Fruit fly (Drosophila melanogaster) whole organism, adult: ENCODE results near the gene Ttc30.

Experiments used
- CG11617 ChIP-seq: fragments of 200-800 bp; sonication (Bioruptor generic); optimal IDR thresholded peaks from 2 replicates; lab custom pipeline; 2017; ENCODE audit warnings: mild to moderate bottlenecking, missing biosample characterization, missing genetic modification reagents, missing genetic modification characterization
- CG12768 ChIP-seq: fragments of 200-800 bp; sonication (Bioruptor generic); optimal IDR thresholded peaks from 2 replicates; lab custom pipeline; 2017; ENCODE audit warnings: missing biosample characterization, missing genetic modification characterization, mild to moderate bottlenecking, moderate library complexity, missing genetic modification reagents
- CG1620 ChIP-seq: fragments of 200-800 bp; sonication (Bioruptor generic); optimal IDR thresholded peaks from 2 replicates; lab custom pipeline; 2016; ENCODE audit warnings: missing biosample characterization, missing genetic modification characterization
- CG33017 ChIP-seq: fragments of 200-800 bp; sonication (Bioruptor generic); optimal IDR thresholded peaks from 2 replicates; lab custom pipeline; 2018; ENCODE audit warnings: missing biosample characterization, mild to moderate bottlenecking, missing genetic modification characterization, moderate library complexity
- CG5204 ChIP-seq: fragments of 200-800 bp; sonication (Bioruptor generic); optimal IDR thresholded peaks from 2 replicates; lab custom pipeline; 2016; ENCODE audit warnings: missing biosample characterization, missing genetic modification characterization
- CG7045 ChIP-seq: fragments of 200-800 bp; sonication (Bioruptor generic); optimal IDR thresholded peaks from 2 replicates; lab custom pipeline; 2017; ENCODE audit warnings: missing biosample characterization, mild to moderate bottlenecking, missing genetic modification characterization
- CG7101 ChIP-seq: fragments of 200-800 bp; sonication (Bioruptor generic); optimal IDR thresholded peaks from 2 replicates; lab custom pipeline; 2018; ENCODE audit warnings: missing biosample characterization, mild to moderate bottlenecking, missing genetic modification characterization, moderate library complexity
- Clk ChIP-seq: fragments of 200-800 bp; sonication (Bioruptor generic); optimal IDR thresholded peaks from 2 replicates; lab custom pipeline; 2017; ENCODE audit warnings: missing biosample characterization, missing genetic modification characterization
- Crg-1 ChIP-seq: fragments of 200-800 bp; sonication (Bioruptor generic); optimal IDR thresholded peaks from 2 replicates; lab custom pipeline; 2016; ENCODE audit warnings: missing biosample characterization, missing genetic modification characterization
- Hr96 ChIP-seq: fragments of 200-800 bp; sonication (Bioruptor generic); optimal IDR thresholded peaks from 2 replicates; lab custom pipeline; 2016; ENCODE audit warnings: missing biosample characterization, missing genetic modification characterization
- Mnt ChIP-seq: fragments of 200-800 bp; sonication (Bioruptor generic); optimal IDR thresholded peaks from 2 replicates; lab custom pipeline; 2016; ENCODE audit warnings: missing biosample characterization, mild to moderate bottlenecking, missing genetic modification characterization
- bab1 ChIP-seq: fragments of 200-800 bp; sonication (Bioruptor generic); optimal IDR thresholded peaks from 3 replicates; lab custom pipeline; 2019; ENCODE audit warnings: missing biosample characterization, mild to moderate bottlenecking, missing genetic modification characterization, moderate library complexity
- cic ChIP-seq: fragments of 200-800 bp; sonication (Bioruptor generic); optimal IDR thresholded peaks from 2 replicates; lab custom pipeline; 2017; ENCODE audit warnings: missing biosample characterization, mild to moderate bottlenecking, missing genetic modification characterization, moderate library complexity
- cnc ChIP-seq, 2 experiments: fragments of >200 bp; optimal IDR thresholded peaks; 2 replicates each; lab custom pipeline; 2017
- kay ChIP-seq: fragments of 200-800 bp; sonication (Bioruptor generic); peaks from one replicate; lab custom pipeline; 2016; ENCODE audit warnings: missing biosample characterization, missing genetic modification characterization, borderline replicate concordance
- ovo ChIP-seq: fragments of 200-800 bp; sonication (Bioruptor generic); optimal IDR thresholded peaks from 2 replicates; lab custom pipeline; 2016; ENCODE audit warnings: missing biosample characterization, missing genetic modification characterization
- pad ChIP-seq: fragments of 200-800 bp; sonication (Bioruptor generic); optimal IDR thresholded peaks from 3 replicates; lab custom pipeline; 2017; ENCODE audit warnings: missing biosample characterization, missing genetic modification characterization, mild to moderate bottlenecking, moderate library complexity, missing genetic modification reagents
- tj ChIP-seq: fragments of 200-800 bp; sonication (Bioruptor generic); optimal IDR thresholded peaks from 3 replicates; lab custom pipeline; 2017; ENCODE audit warnings: missing biosample characterization, mild to moderate bottlenecking, missing genetic modification characterization, moderate library complexity
- toe ChIP-seq: fragments of 200-800 bp; sonication (Bioruptor generic); optimal IDR thresholded peaks from 2 replicates; lab custom pipeline; 2016; ENCODE audit warnings: missing biosample characterization, missing genetic modification characterization

Gene Ttc30

DNA sequence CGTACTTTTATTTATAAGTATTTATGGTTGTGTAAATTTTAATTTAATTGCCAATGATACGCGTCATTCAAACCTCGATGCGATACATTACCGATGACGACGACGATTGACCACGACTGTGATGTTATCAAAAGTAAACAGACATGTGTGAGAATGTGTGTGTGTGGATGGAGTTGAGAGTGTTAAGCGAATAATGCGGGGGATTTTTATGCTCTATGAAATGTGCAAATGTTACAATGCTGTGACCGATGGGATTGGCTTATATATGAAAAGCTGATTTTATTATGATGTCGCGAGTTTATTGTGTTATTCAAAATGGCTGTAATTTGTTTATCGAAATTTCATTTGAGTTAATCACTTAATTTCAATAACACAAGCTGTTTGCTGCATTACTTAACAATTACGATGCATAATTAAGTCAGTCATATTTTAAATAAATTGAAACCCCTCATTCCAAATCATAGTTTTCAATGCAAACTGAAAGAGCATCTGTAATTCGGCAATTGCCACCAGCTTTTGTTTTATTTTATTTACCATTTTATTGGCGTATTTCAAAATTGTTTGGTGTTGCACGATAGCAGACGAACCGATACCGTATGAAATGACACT, 33.8 kb upstream of the Ttc30 start:
- TF ChIP-seq CG5204 (GFP tag; lab: Kevin White, UChicago) (no peak), kay (GFP tag; lab: Kevin White, UChicago) (peak; percentile 41)

DNA sequence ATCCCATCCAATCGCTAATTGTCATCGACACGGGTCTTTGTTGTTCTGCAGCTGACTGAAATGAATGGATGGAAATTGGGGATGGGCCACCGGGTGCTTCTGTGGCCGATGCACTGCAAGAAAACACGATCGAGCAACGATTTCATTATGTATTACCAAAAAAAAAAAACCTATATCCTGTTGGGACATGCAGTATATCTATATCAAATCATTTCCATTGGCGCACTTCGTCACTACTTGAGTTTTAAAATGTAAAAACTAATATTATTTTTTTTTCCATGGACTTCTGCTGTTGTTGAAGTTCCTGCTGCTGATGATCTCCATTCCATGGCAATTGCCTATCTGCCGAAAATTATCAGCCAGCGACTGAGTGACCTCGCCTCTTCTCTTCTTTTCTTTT, 32.8 kb upstream of the Ttc30 start:
- TF ChIP-seq Crg-1 (GFP tag; lab: Kevin White, UChicago), result no peak
- no peak for TF ChIP-seq kay (GFP tag; lab: Kevin White, UChicago)
- TF ChIP-seq CG5204 (GFP tag; lab: Kevin White, UChicago), result no peak

DNA sequence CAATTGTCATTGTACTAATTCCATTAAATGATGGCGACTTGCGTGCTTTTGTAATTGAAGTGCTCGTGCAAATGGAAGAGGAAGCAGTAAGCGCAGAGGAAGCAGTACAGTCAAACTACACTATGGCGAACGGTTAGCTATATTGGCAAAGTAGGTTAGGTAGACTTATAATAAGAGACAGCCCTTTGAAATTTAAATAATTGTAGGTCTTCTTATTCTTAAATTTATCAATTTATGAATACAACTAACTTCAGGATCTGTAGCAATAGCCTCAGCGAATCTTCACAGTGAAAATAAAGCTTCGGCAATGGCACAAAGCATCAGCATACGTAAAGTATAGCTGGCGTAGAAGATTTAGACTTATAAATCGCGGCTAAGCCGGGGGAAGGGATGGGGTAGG, 32.2 kb upstream of the Ttc30 start:
- TF ChIP-seq bab1 (GFP tag; lab: Kevin White, UChicago) (no peak), CG7101 (tag; lab: Kevin White, UChicago) (no peak), Crg-1 (GFP tag; lab: Kevin White, UChicago) (no peak), Hr96 (GFP tag; lab: Kevin White, UChicago) (no peak), kay (GFP tag; lab: Kevin White, UChicago) (no peak), ovo (no peak), cic (GFP tag; lab: Kevin White, UChicago) (no peak), tj (GFP tag; lab: Kevin White, UChicago) (no peak), CG1620 (GFP tag; lab: Kevin White, UChicago) (no peak), CG12768 (GFP tag; lab: Kevin White, UChicago) (no peak), Mnt (GFP tag; lab: Kevin White, UChicago) (no peak), toe (GFP tag; lab: Kevin White, UChicago) (no peak), cnc (optimal IDR thresholded peaks at IDR 0.05; lab: Kevin White, UChicago) (no peak)

DNA sequence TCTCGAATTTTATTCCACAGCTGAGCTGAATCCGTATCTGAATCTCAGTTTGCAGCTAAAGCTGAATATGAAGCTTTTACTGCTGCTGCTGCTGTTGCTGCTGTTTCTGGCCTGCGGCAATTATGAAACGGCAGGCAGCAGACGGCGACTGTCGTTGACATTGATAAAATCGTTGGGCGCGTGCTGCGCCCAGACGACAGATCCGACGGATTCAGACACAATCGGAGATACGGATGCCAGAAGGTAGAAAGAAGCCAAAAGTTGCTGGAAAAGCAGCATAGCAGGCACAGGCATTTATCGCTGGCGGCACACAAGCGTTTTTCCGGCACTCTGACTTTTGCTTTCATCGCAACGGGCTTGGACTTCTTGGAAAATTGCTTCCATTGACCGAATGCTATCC, 27.1 kb upstream of the Ttc30 start:
- no peak for TF ChIP-seq ovo
- TF ChIP-seq cnc (optimal IDR thresholded peaks at IDR 0.05; lab: Kevin White, UChicago), result no peak
- no peak for TF ChIP-seq cic (GFP tag; lab: Kevin White, UChicago)

DNA sequence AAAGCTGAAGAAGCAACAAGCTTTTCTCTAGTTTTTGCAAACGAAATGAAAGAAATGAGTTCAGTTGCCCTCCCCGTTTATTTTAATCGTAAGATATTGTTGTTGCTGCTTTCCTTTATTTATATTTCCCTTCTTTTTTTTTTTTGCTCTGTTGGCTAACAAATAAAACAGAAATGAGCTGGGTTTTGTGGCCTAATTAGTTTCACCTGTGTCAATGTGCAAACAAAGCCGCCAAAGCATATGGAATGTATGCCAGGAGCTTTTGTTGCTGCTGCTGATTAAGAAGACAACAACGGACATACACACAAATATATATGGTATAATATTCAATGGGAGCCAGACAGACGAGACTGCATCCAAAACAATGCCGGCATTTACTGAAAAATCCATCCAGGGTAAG, 24.4 kb upstream of the Ttc30 start:
- TF ChIP-seq ovo (no peak), CG1620 (GFP tag; lab: Kevin White, UChicago) (no peak)

DNA sequence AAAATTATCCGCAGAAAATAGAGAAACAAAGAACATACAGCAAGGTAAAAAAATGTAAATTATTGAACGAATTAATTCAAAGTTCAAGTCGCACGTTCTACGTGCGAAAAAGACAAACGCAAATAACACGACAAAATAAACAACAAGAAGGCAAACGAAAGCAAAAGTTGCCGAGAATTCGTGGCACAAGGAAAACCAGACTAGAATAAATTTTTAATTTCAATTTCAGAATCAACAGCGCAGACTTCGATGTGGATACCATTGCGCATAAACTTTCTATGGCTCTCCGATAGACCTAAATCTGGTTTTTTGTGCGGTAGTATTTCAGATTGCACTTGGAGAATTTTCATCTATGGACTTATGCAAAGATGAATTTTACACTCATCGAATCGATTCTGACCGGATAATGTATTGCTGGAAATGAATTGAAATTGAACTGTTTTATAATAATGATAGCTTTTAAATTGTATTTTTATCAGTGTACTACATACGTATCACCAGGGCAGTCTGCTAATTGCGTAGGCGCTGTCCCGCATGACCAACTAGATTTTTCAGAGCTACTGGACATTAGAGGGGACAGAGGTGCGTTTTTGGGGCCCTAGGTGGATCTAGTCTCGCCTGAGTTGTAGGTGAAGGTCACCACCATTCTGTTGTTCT, 23.1 kb upstream of the Ttc30 start:
- TF ChIP-seq CG7101 (tag; lab: Kevin White, UChicago), result no peak
- TF ChIP-seq tj (GFP tag; lab: Kevin White, UChicago), result no peak
- no peak for TF ChIP-seq Clk (GFP tag; lab: Kevin White, UChicago)
- TF ChIP-seq Hr96 (GFP tag; lab: Kevin White, UChicago), result no peak
- no peak for TF ChIP-seq CG7045 (GFP tag; lab: Kevin White, UChicago)

DNA sequence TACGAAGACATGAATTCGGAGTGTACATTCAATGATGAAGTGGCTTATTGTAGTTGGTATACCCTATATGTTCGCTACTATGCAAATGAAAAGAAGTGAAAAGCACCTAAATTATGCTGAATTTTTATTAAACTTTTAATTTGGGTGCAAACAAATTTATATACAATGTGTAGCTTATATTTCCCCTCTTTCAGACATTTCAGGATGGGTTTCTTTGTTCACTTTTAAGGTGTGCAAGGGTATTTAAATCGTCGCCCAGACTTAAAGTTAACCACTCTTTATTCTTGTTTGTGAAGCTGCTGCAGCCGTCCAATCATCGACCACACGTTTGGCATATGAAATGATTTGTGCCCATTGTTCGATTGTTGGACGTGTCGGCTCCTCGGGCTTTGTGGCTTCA, 19.9 kb upstream of the Ttc30 start:
- TF ChIP-seq CG12768 (GFP tag; lab: Kevin White, UChicago) (no peak), cic (GFP tag; lab: Kevin White, UChicago) (no peak), ovo (no peak)

DNA sequence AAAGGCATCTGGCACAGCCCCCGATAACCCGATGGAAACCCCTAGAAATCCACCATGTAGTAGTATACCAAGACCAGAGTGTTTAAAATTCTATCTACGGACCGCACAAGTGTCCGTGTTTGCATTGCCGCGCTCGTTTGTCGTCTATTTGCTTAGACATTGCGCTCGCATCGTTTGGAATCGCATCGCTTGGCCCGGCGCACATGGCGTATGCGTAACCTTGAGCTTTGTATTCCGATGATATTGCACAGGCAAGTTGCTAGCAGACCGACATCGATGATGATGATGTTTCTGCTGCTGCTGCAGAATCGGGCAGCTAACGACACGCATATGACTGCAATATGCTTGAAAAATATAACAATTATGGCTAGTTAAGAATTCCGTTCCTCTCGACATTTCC, 18.1 kb upstream of the Ttc30 start:
- peak; percentile 47 for TF ChIP-seq Mnt (GFP tag; lab: Kevin White, UChicago)
- peak; percentile 50 for TF ChIP-seq CG12768 (GFP tag; lab: Kevin White, UChicago)
- TF ChIP-seq CG7101 (tag; lab: Kevin White, UChicago), result peak; percentile 46
- peak; percentile 62 for TF ChIP-seq CG7045 (GFP tag; lab: Kevin White, UChicago)
- TF ChIP-seq toe (GFP tag; lab: Kevin White, UChicago), result no peak
- TF ChIP-seq CG33017, result no peak
- no peak for TF ChIP-seq CG11617 (GFP tag; lab: Kevin White, UChicago)
- peak; percentile 74 for TF ChIP-seq cic (GFP tag; lab: Kevin White, UChicago)
- no peak for TF ChIP-seq CG5204 (GFP tag; lab: Kevin White, UChicago)
- peak; percentile 13 for TF ChIP-seq pad (GFP tag; lab: Kevin White, UChicago)
- no peak for TF ChIP-seq ovo
- TF ChIP-seq bab1 (GFP tag; lab: Kevin White, UChicago), result no peak
